Worm (Caenorhabditis elegans): Measurements from ENCODE around the gene dmsr-15.

ce11 chrV:6875795-6876194 lies 47.1 kb upstream of the dmsr-15 start:
- no peak for TF ChIP-seq tbx-2 (tag; optimal IDR thresholded peaks at IDR 0.05)
- TF ChIP-seq nhr-11 (tag; optimal IDR thresholded peaks at IDR 0.05) = no peak
- no peak for TF ChIP-seq hlh-6 (tag; optimal IDR thresholded peaks at IDR 0.05)
- TF ChIP-seq nfya-1 (tag; optimal IDR thresholded peaks at IDR 0.05) = no peak
- no peak for TF ChIP-seq ama-1 (optimal IDR thresholded peaks at IDR 0.05)

Measured in whole organism, late embryonic.